Fruit fly (Drosophila melanogaster) whole organism, embryonic: Measurements from ENCODE around the gene Cngl.

Experiments used
- Abd-B ChIP-seq: fragments of 200-800 bp; sonication (Bioruptor generic); optimal IDR thresholded peaks from 2 replicates; lab custom pipeline; 2018; ENCODE audit warnings: missing biosample characterization, mild to moderate bottlenecking, missing genetic modification characterization, moderate library complexity
- Asciz ChIP-seq: fragments of 200-800 bp; sonication (Bioruptor generic); optimal IDR thresholded peaks from 2 replicates; lab custom pipeline; 2017; ENCODE audit warnings: missing biosample characterization, mild to moderate bottlenecking, missing genetic modification characterization, missing genetic modification reagents
- Atf6 ChIP-seq: fragments of 200-800 bp; sonication (Bioruptor generic); IDR thresholded peaks from 2 replicates; pipeline ENCODE4 v1.3.6; 2022; ENCODE audit warnings: missing biosample characterization, missing genetic modification characterization
- Bgb ChIP-seq: fragments of 200-800 bp; sonication (Bioruptor generic); IDR thresholded peaks from 2 replicates; pipeline ENCODE4 v1.3.6; 2022; ENCODE audit warnings: missing biosample characterization, missing genetic modification characterization; ENCODE audit not compliant: partially characterized antibody
- BtbVII ChIP-seq: fragments of 200-800 bp; sonication (Bioruptor generic); optimal IDR thresholded peaks from 3 replicates; lab custom pipeline; 2017; ENCODE audit warnings: missing biosample characterization, mild to moderate bottlenecking, missing genetic modification characterization
- CG10543 ChIP-seq: fragments of 200-800 bp; sonication (Bioruptor generic); optimal IDR thresholded peaks from 3 replicates; lab custom pipeline; 2017; ENCODE audit warnings: missing biosample characterization, mild to moderate bottlenecking, missing genetic modification characterization, moderate library complexity
- CG11398 ChIP-seq: fragments of 200-800 bp; sonication (Bioruptor generic); optimal IDR thresholded peaks from 2 replicates; lab custom pipeline; 2016; ENCODE audit warnings: missing biosample characterization, missing genetic modification characterization
- CG12155 ChIP-seq: fragments of 200-800 bp; sonication (Bioruptor generic); optimal IDR thresholded peaks from 3 replicates; lab custom pipeline; 2016; ENCODE audit warnings: missing biosample characterization, missing genetic modification characterization
- CG13123 ChIP-seq: fragments of 200-800 bp; sonication (Bioruptor generic); optimal IDR thresholded peaks from 2 replicates; lab custom pipeline; 2016; ENCODE audit warnings: missing biosample characterization, missing genetic modification characterization
- CG13624 ChIP-seq: fragments of 200-800 bp; sonication (Bioruptor generic); optimal IDR thresholded peaks from 2 replicates; lab custom pipeline; 2016; ENCODE audit warnings: missing biosample characterization, missing genetic modification characterization
- CG14667 ChIP-seq: fragments of 200-800 bp; sonication (Bioruptor generic); IDR thresholded peaks from 2 replicates; pipeline ENCODE4 v1.3.6; 2022; ENCODE audit warnings: missing biosample characterization, missing genetic modification characterization
- CG16779 ChIP-seq: fragments of 200-800 bp; sonication (Bioruptor generic); IDR thresholded peaks from 2 replicates; pipeline ENCODE4 v1.3.6; 2022; ENCODE audit warnings: missing biosample characterization, missing genetic modification characterization
- CG16863 ChIP-seq: fragments of 200-800 bp; sonication (Bioruptor generic); optimal IDR thresholded peaks from 3 replicates; lab custom pipeline; 2016; ENCODE audit warnings: missing biosample characterization, missing genetic modification characterization
- CG17829 ChIP-seq: fragments of 200-800 bp; optimal IDR thresholded peaks from 2 replicates; lab custom pipeline; 2019; ENCODE audit warnings: missing biosample characterization, mild to moderate bottlenecking, missing genetic modification characterization, moderate library complexity
- CG42726 ChIP-seq: fragments of 200-800 bp; sonication (Bioruptor generic); IDR thresholded peaks from 2 replicates; pipeline ENCODE4 v1.3.6; 2022; ENCODE audit warnings: missing biosample characterization, missing genetic modification characterization; ENCODE audit not compliant: partially characterized antibody
- CG4328 ChIP-seq: fragments of 200-800 bp; sonication (Bioruptor generic); optimal IDR thresholded peaks from 3 replicates; lab custom pipeline; 2017; ENCODE audit warnings: missing biosample characterization, missing genetic modification reagents, missing genetic modification characterization
- CG5245 ChIP-seq: fragments of 200-800 bp; sonication (Bioruptor generic); optimal IDR thresholded peaks from 3 replicates; lab custom pipeline; 2016; ENCODE audit warnings: missing biosample characterization, missing genetic modification characterization
- CG5953 ChIP-seq: fragments of 200-800 bp; sonication (Bioruptor generic); IDR thresholded peaks from 2 replicates; pipeline ENCODE4 v1.3.6; 2022; ENCODE audit warnings: missing biosample characterization, missing genetic modification characterization
- CG7271 ChIP-seq: fragments of 200-800 bp; sonication (Bioruptor generic); optimal IDR thresholded peaks from 2 replicates; lab custom pipeline; 2018; ENCODE audit warnings: missing biosample characterization, mild to moderate bottlenecking, missing genetic modification characterization, moderate library complexity
- CG8388 ChIP-seq: fragments of 200-800 bp; sonication (Bioruptor generic); optimal IDR thresholded peaks from 2 replicates; lab custom pipeline; 2019; ENCODE audit warnings: missing biosample characterization, mild to moderate bottlenecking, missing genetic modification characterization, moderate library complexity
- CG8944 ChIP-seq: fragments of 200-800 bp; sonication (Bioruptor generic); optimal IDR thresholded peaks from 3 replicates; lab custom pipeline; 2016; ENCODE audit warnings: missing biosample characterization, missing genetic modification characterization
- CkIIα-i1 ChIP-seq: fragments of 200-800 bp; sonication (Bioruptor generic); IDR thresholded peaks from 2 replicates; pipeline ENCODE4 v1.3.6; 2022; ENCODE audit warnings: missing biosample characterization, missing genetic modification characterization
- Dek ChIP-seq: fragments of 200-800 bp; sonication (Bioruptor generic); optimal IDR thresholded peaks from 3 replicates; lab custom pipeline; 2019; ENCODE audit warnings: missing biosample characterization, mild to moderate bottlenecking, missing genetic modification characterization, moderate library complexity
- Dip2 ChIP-seq: fragments of 200-800 bp; sonication (Bioruptor generic); IDR thresholded peaks from 2 replicates; pipeline ENCODE4 v1.3.6; 2022; ENCODE audit warnings: missing biosample characterization, missing genetic modification characterization
- Ets97D ChIP-seq: fragments of 200-800 bp; sonication (Bioruptor generic); optimal IDR thresholded peaks from 3 replicates; lab custom pipeline; 2016; ENCODE audit warnings: missing biosample characterization, missing genetic modification characterization
- MBD-R2 ChIP-seq: fragments of 200-800 bp; sonication (Bioruptor generic); IDR thresholded peaks from 2 replicates; pipeline ENCODE4 v1.3.6; 2022; ENCODE audit warnings: missing biosample characterization, missing genetic modification characterization
- Mad ChIP-seq: fragments of 200-800 bp; sonication (Bioruptor generic); optimal IDR thresholded peaks from 2 replicates; lab custom pipeline; 2016; ENCODE audit warnings: missing biosample characterization, missing genetic modification characterization
- NK7.1 ChIP-seq: fragments of 200-800 bp; sonication (Bioruptor generic); optimal IDR thresholded peaks from 3 replicates; lab custom pipeline; 2016; ENCODE audit warnings: missing biosample characterization, missing genetic modification characterization
- Opbp ChIP-seq: fragments of 200-800 bp; sonication (Bioruptor generic); IDR thresholded peaks from 3 replicates; pipeline ENCODE4 v1.3.6; 2022; ENCODE audit warnings: missing biosample characterization, missing genetic modification characterization; ENCODE audit not compliant: partially characterized antibody
- Optix ChIP-seq: fragments of 200-800 bp; sonication (Bioruptor generic); IDR thresholded peaks from 3 replicates; pipeline ENCODE4 v1.3.6; 2022; ENCODE audit warnings: missing biosample characterization, missing genetic modification characterization
- Ptx1 ChIP-seq: fragments of 200-800 bp; sonication (Bioruptor generic); IDR thresholded peaks from 2 replicates; pipeline ENCODE4 v1.3.6; 2022; ENCODE audit warnings: missing biosample characterization, missing genetic modification characterization
- Sox100B ChIP-seq: fragments of 200-800 bp; sonication (Bioruptor generic); optimal IDR thresholded peaks from 3 replicates; lab custom pipeline; 2018; ENCODE audit warnings: missing biosample characterization, mild to moderate bottlenecking, missing genetic modification characterization
- Vsx1 ChIP-seq: fragments of 200-800 bp; sonication (Bioruptor generic); optimal IDR thresholded peaks from 2 replicates; lab custom pipeline; 2017; ENCODE audit warnings: missing biosample characterization, mild to moderate bottlenecking, missing genetic modification characterization, missing genetic modification reagents
- ab ChIP-seq: fragments of 200-800 bp; sonication (Bioruptor generic); optimal IDR thresholded peaks from 2 replicates; lab custom pipeline; 2016; ENCODE audit warnings: missing biosample characterization, missing genetic modification characterization
- ac ChIP-seq: fragments of 200-800 bp; sonication (Bioruptor generic); optimal IDR thresholded peaks from 3 replicates; lab custom pipeline; 2017; ENCODE audit warnings: missing biosample characterization, mild to moderate bottlenecking, missing genetic modification characterization
- ato ChIP-seq: fragments of 200-800 bp; sonication (Bioruptor generic); IDR thresholded peaks from 2 replicates; pipeline ENCODE4 v1.3.6; 2022; ENCODE audit warnings: missing biosample characterization, missing genetic modification characterization; ENCODE audit not compliant: partially characterized antibody
- disco-r ChIP-seq: fragments of 200-800 bp; sonication (Bioruptor generic); optimal IDR thresholded peaks from 2 replicates; lab custom pipeline; 2016; ENCODE audit warnings: missing biosample characterization, missing genetic modification characterization
- dysf ChIP-seq: fragments of 200-800 bp; sonication (Bioruptor generic); IDR thresholded peaks from 3 replicates; pipeline ENCODE4 v1.3.6; 2022; ENCODE audit warnings: missing biosample characterization, missing genetic modification characterization
- exex ChIP-seq: fragments of 200-800 bp; sonication (Bioruptor generic); optimal IDR thresholded peaks from 4 replicates; lab custom pipeline; 2018; ENCODE audit warnings: missing biosample characterization, mild to moderate bottlenecking, missing genetic modification characterization, moderate library complexity
- gro ChIP-seq: fragments of 200-800 bp; sonication (Bioruptor generic); optimal IDR thresholded peaks from 2 replicates; lab custom pipeline; 2016; ENCODE audit warnings: missing biosample characterization, missing genetic modification characterization
- lbe ChIP-seq: fragments of 200-800 bp; sonication (Bioruptor generic); optimal IDR thresholded peaks from 2 replicates; lab custom pipeline; 2016; ENCODE audit warnings: missing biosample characterization, mild to moderate bottlenecking, missing genetic modification characterization
- lola ChIP-seq, 3 experiments: fragments of >200 bp in 2 of 3; fragments of 200-800 bp in 1 of 3; sonication (Bioruptor generic) in 1 of 3; optimal IDR thresholded peaks; 2 replicates each; lab custom pipeline; 2017 to 2019; ENCODE audit warnings: missing biosample characterization in 3 of 3, missing genetic modification characterization in 3 of 3, mild to moderate bottlenecking in 1 of 3, moderate library complexity in 1 of 3
- maf-S ChIP-seq: fragments of 200-800 bp; sonication (Bioruptor generic); optimal IDR thresholded peaks from 2 replicates; lab custom pipeline; 2016; ENCODE audit warnings: missing biosample characterization, missing genetic modification characterization
- pan ChIP-seq, 4 experiments: fragments of >200 bp in 3 of 4; fragments of 200-800 bp in 1 of 4; sonication (Bioruptor generic) in 1 of 4; optimal IDR thresholded peaks in 3 of 4; IDR thresholded peaks in 1 of 4; 2 replicates each; pipeline versions ENCODE4 v1.3.6 to Lab custom; 2017 to 2022; ENCODE audit warnings: missing biosample characterization in 2 of 4, missing genetic modification characterization in 2 of 4, mixed read lengths in 1 of 4
- pnt ChIP-seq: fragments of 200-800 bp; sonication (Bioruptor generic); optimal IDR thresholded peaks from 3 replicates; lab custom pipeline; 2016; ENCODE audit warnings: missing biosample characterization, missing genetic modification characterization
- pum ChIP-seq: fragments of 200-800 bp; sonication (Bioruptor generic); optimal IDR thresholded peaks from 2 replicates; lab custom pipeline; 2016; ENCODE audit warnings: missing biosample characterization, missing genetic modification characterization
- seq ChIP-seq: fragments of 200-800 bp; sonication (Bioruptor generic); IDR thresholded peaks from 2 replicates; pipeline ENCODE4 v1.3.6; 2022; ENCODE audit warnings: missing biosample characterization, missing genetic modification characterization
- slbo ChIP-seq: fragments of 200-800 bp; sonication (Bioruptor generic); IDR thresholded peaks from 2 replicates; pipeline ENCODE4 v1.3.6; 2022; ENCODE audit warnings: missing biosample characterization, missing genetic modification characterization
- sna ChIP-seq: fragments of 200-800 bp; sonication (Bioruptor generic); IDR thresholded peaks from 2 replicates; pipeline ENCODE4 v1.3.6; 2022; ENCODE audit warnings: missing biosample characterization, missing genetic modification characterization; ENCODE audit not compliant: partially characterized antibody
- ssp ChIP-seq: fragments of 200-800 bp; sonication (Bioruptor generic); IDR thresholded peaks from 2 replicates; pipeline ENCODE4 v1.3.6; 2022; ENCODE audit warnings: missing biosample characterization, missing genetic modification characterization
- tgo ChIP-seq: fragments of 200-800 bp; sonication (Bioruptor generic); IDR thresholded peaks from 3 replicates; pipeline ENCODE4 v1.3.6; 2022; ENCODE audit warnings: missing biosample characterization, missing genetic modification characterization
- vfl ChIP-seq: fragments of 200-800 bp; sonication (Bioruptor generic); optimal IDR thresholded peaks from 2 replicates; lab custom pipeline; 2016; ENCODE audit warnings: missing biosample characterization, missing genetic modification characterization

Gene Cngl

DNA sequence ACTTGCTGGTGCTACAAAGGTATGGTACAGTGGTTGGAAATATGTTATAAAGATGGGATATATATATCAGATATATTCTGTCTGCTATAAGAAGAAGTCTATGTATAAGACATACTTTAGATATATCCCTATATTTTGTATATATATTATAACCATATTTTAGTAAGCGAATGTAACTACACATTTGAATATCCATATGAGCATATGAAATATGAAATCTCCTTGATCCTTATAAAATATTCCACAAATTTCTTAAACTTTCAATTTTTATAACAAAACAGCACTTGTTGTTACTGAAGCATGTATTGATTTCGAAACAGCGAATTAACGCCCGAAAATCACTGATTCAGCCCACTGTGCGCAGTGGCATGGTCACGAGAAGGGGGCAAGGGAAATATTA, 76.6 kb downstream of the Cngl start (continued):
- TF ChIP-seq CG16863 (GFP tag; lab: Kevin White, UChicago) (no peak), Bgb (no peak), CG5245 (GFP tag; lab: Kevin White, UChicago) (no peak), ab (GFP tag; lab: Kevin White, UChicago) (no peak), CG8944 (no peak), vfl (GFP tag; lab: Kevin White, UChicago) (no peak), Mad (GFP tag; lab: Kevin White, UChicago) (no peak), CG13123 (no peak), maf-S (GFP tag; lab: Kevin White, UChicago) (no peak), disco-r (no peak), MBD-R2 (GFP tag; lab: Robert Waterston, UW) (no peak), ac (no peak), pan (optimal IDR thresholded peaks at IDR 0.05; lab: Kevin White, UChicago) (no peak), pan (GFP tag; optimal IDR thresholded peaks at IDR 0.05 in 1 of 2, IDR thresholded peaks at IDR 0.05 in 1 of 2) (no peak), CG13624 (GFP tag; lab: Kevin White, UChicago) (no peak), Vsx1 (GFP tag; lab: Kevin White, UChicago) (no peak), Dip2 (GFP tag; lab: Robert Waterston, UW) (no peak), sna (no peak), lbe (GFP tag; lab: Kevin White, UChicago) (no peak), pnt (no peak), BtbVII (GFP tag; lab: Kevin White, UChicago) (no peak), Asciz (GFP tag; lab: Kevin White, UChicago) (peak; percentile 15), dysf (no peak), CG10543 (no peak), ssp (GFP tag; lab: Robert Waterston, UW) (no peak), Sox100B (GFP tag; lab: Kevin White, UChicago) (peak; percentile 48), CG8388 (GFP tag; lab: Kevin White, UChicago) (peak; percentile 29), gro (GFP tag; lab: Kevin White, UChicago) (no peak), seq (no peak), Abd-B (no peak), CG14667 (GFP tag; lab: Robert Waterston, UW) (no peak), CkIIα-i1 (no peak), NK7.1 (no peak), lola (GFP tag; optimal IDR thresholded peaks at IDR 0.05; lab: Kevin White, UChicago) (peak in 1 of 3 experiments; percentile 59), Ets97D (GFP tag; lab: Kevin White, UChicago) (no peak), Ptx1 (GFP tag; lab: Robert Waterston, UW) (no peak), tgo (no peak), Opbp (no peak), CG5953 (GFP tag; lab: Robert Waterston, UW) (no peak), CG42726 (GFP tag; lab: Robert Waterston, UW) (no peak), CG12155 (GFP tag; lab: Kevin White, UChicago) (no peak), exex (tag; lab: Kevin White, UChicago) (no peak), CG17829 (peak; percentile 27), Optix (no peak), ato (no peak), Atf6 (GFP tag; lab: Robert Waterston, UW) (no peak), pum (GFP tag; lab: Kevin White, UChicago) (no peak), slbo (GFP tag; lab: Robert Waterston, UW) (no peak), CG4328 (no peak), CG7271 (tag; lab: Kevin White, UChicago) (no peak), CG16779 (GFP tag; lab: Robert Waterston, UW) (no peak), Dek (tag; lab: Kevin White, UChicago) (no peak), CG11398 (GFP tag; lab: Kevin White, UChicago) (no peak)
